In the genomic region with DNA sequence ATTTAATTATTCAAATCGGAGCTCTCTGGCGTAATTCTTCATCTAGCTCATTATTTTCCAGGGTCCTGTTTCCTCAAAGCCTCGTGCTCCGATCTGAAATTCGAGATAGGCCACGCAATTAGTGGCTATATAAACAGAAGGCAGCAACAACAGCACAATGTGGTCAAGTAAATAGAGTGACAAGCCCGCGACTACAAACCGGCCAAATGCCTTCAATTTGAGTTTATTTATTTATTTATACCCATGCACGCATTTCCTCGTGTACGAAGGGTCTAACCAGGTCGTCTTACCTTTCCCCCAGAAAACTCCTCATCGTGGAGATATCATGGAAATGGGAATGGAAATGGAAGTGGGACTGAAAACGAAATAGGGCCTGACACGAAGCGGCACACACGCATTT, we compare ENCODE assay signal across 1 fruit fly cellular context.
TF ChIP-seq lines count a peak whose summit lies in the region.

No protein-coding gene starts in this region.

TF ChIP-seq in whole organism, embryonic, 481 proteins besides CTCF, POLR2A, EP300 and RAD21 (continued from another document and continues in another):
- no peak for TF ChIP-seq Oaz (GFP tag; IDR thresholded peaks at IDR 0.05; lab: Robert Waterston, UW)
- no peak for TF ChIP-seq CG11695 (GFP tag; IDR thresholded peaks at IDR 0.05; lab: Robert Waterston, UW)
- no peak for TF ChIP-seq Side (GFP tag; optimal IDR thresholded peaks at IDR 0.05; lab: Kevin White, UChicago)
- TF ChIP-seq CG8924 (tag; optimal IDR thresholded peaks at IDR 0.05; lab: Kevin White, UChicago): no peak
- TF ChIP-seq da (GFP tag; optimal IDR thresholded peaks at IDR 0.05; lab: Kevin White, UChicago): no peak
- no peak for TF ChIP-seq pb (GFP tag; optimal IDR thresholded peaks at IDR 0.05; lab: Kevin White, UChicago)
- no peak for TF ChIP-seq CG18599 (GFP tag; optimal IDR thresholded peaks at IDR 0.05; lab: Kevin White, UChicago)
- no peak for TF ChIP-seq ato (GFP tag; IDR thresholded peaks at IDR 0.05; lab: Robert Waterston, UW; ENCODE audit: partially characterized antibody)
- no peak for TF ChIP-seq tll (GFP tag; optimal IDR thresholded peaks at IDR 0.05; lab: Kevin White, UChicago)
- TF ChIP-seq Nf-YA (GFP tag; IDR thresholded peaks at IDR 0.05; lab: Robert Waterston, UW): 0 out of 2 replicates have a peak, but pooled peaks have one; percentile 40
- TF ChIP-seq Bteb2 (GFP tag; optimal IDR thresholded peaks at IDR 0.05; lab: Kevin White, UChicago): no peak
- no peak for TF ChIP-seq CoRest (tag; optimal IDR thresholded peaks at IDR 0.05; lab: Kevin White, UChicago)
- TF ChIP-seq crp (GFP tag; optimal IDR thresholded peaks at IDR 0.05; lab: Kevin White, UChicago): no peak
- TF ChIP-seq mld (GFP tag; IDR thresholded peaks at IDR 0.05; lab: Robert Waterston, UW; ENCODE audit: partially characterized antibody): no peak
- no peak for TF ChIP-seq CG6683 (GFP tag; optimal IDR thresholded peaks at IDR 0.05; lab: Kevin White, UChicago)
- TF ChIP-seq maf-S (GFP tag; optimal IDR thresholded peaks at IDR 0.05; lab: Kevin White, UChicago): no peak
- no peak for TF ChIP-seq CG14965 (GFP tag; optimal IDR thresholded peaks at IDR 0.05; lab: Kevin White, UChicago; ENCODE audit: borderline replicate concordance)
- TF ChIP-seq CG4854 (GFP tag; optimal IDR thresholded peaks at IDR 0.05; lab: Kevin White, UChicago): no peak
- TF ChIP-seq CG11247 (GFP tag; IDR thresholded peaks at IDR 0.05; lab: Robert Waterston, UW): no peak
- TF ChIP-seq Antp (GFP tag; optimal IDR thresholded peaks at IDR 0.05; lab: Kevin White, UChicago): no peak
- no peak for TF ChIP-seq Fer3 (tag; optimal IDR thresholded peaks at IDR 0.05; lab: Kevin White, UChicago)
- TF ChIP-seq ranshi (GFP tag; IDR thresholded peaks at IDR 0.05; lab: Robert Waterston, UW): no peak
- TF ChIP-seq stc (GFP tag; IDR thresholded peaks at IDR 0.05; lab: Robert Waterston, UW): no peak
- TF ChIP-seq CG10543 (GFP tag; optimal IDR thresholded peaks at IDR 0.05; lab: Kevin White, UChicago): no peak
- no peak for TF ChIP-seq CG32772 (GFP tag; IDR thresholded peaks at IDR 0.05; lab: Robert Waterston, UW)
- 0 out of 3 replicates have a peak, but pooled peaks have one; percentile 33 for TF ChIP-seq CG2199 (GFP tag; IDR thresholded peaks at IDR 0.05; lab: Robert Waterston, UW)
- no peak for TF ChIP-seq Dek (tag; optimal IDR thresholded peaks at IDR 0.05; lab: Kevin White, UChicago)
- TF ChIP-seq CG3407 (GFP tag; optimal IDR thresholded peaks at IDR 0.05; lab: Kevin White, UChicago): peak; percentile 12
- TF ChIP-seq Meics (GFP tag; optimal IDR thresholded peaks at IDR 0.05; lab: Kevin White, UChicago): no peak
- TF ChIP-seq CG15601 (tag; optimal IDR thresholded peaks at IDR 0.05; lab: Kevin White, UChicago): no peak
- no peak for TF ChIP-seq CG12236 (GFP tag; optimal IDR thresholded peaks at IDR 0.05; lab: Kevin White, UChicago)
- no peak for TF ChIP-seq ind (GFP tag; optimal IDR thresholded peaks at IDR 0.05; lab: Kevin White, UChicago)
- TF ChIP-seq Asciz (GFP tag; optimal IDR thresholded peaks at IDR 0.05; lab: Kevin White, UChicago): no peak
- no peak for TF ChIP-seq CG7357 (GFP tag; IDR thresholded peaks at IDR 0.05; lab: Robert Waterston, UW)
- no peak for TF ChIP-seq kni (GFP tag; optimal IDR thresholded peaks at IDR 0.05; lab: Kevin White, UChicago)
- TF ChIP-seq fd102C (GFP tag; optimal IDR thresholded peaks at IDR 0.05; lab: Kevin White, UChicago): peak; percentile 1
- TF ChIP-seq GATAe (GFP tag; conservative IDR thresholded peaks at IDR 0.05; lab: Robert Waterston, UW): no peak
- TF ChIP-seq CG32767 (GFP tag; IDR thresholded peaks at IDR 0.05; lab: Robert Waterston, UW): no peak
- TF ChIP-seq bcd (GFP tag; optimal IDR thresholded peaks at IDR 0.05; lab: Kevin White, UChicago): no peak
- TF ChIP-seq CG4360 (GFP tag; IDR thresholded peaks at IDR 0.05; lab: Robert Waterston, UW): peak; percentile 33
- no peak for TF ChIP-seq sob (GFP tag; IDR thresholded peaks at IDR 0.05; lab: Robert Waterston, UW)
- TF ChIP-seq lov (optimal IDR thresholded peaks at IDR 0.05; lab: Kevin White, UChicago): no peak
- TF ChIP-seq lov (GFP tag; IDR thresholded peaks at IDR 0.05; lab: Robert Waterston, UW): no peak
- no peak for TF ChIP-seq BEAF-32 (GFP tag; optimal IDR thresholded peaks at IDR 0.05; lab: Kevin White, UChicago)
- no peak for TF ChIP-seq CG17612 (GFP tag; IDR thresholded peaks at IDR 0.05; lab: Robert Waterston, UW)
- no peak for TF ChIP-seq E2f1 (GFP tag; IDR thresholded peaks at IDR 0.05; lab: Robert Waterston, UW)
- TF ChIP-seq CG10654 (GFP tag; optimal IDR thresholded peaks at IDR 0.05; lab: Kevin White, UChicago): no peak
- peak; percentile 45 for TF ChIP-seq wek (GFP tag; optimal IDR thresholded peaks at IDR 0.05; lab: Kevin White, UChicago)
- peak; percentile 13 for TF ChIP-seq D19A (tag; optimal IDR thresholded peaks at IDR 0.05; lab: Kevin White, UChicago)
- TF ChIP-seq Myb (GFP tag; optimal IDR thresholded peaks at IDR 0.05; lab: Kevin White, UChicago): no peak
- no peak for TF ChIP-seq PHDP (tag; optimal IDR thresholded peaks at IDR 0.05; lab: Kevin White, UChicago)
- TF ChIP-seq CG16815 (GFP tag; optimal IDR thresholded peaks at IDR 0.05; lab: Kevin White, UChicago): no peak
- no peak for TF ChIP-seq sima (GFP tag; optimal IDR thresholded peaks at IDR 0.05; lab: Kevin White, UChicago)
- no peak for TF ChIP-seq CG8359 (GFP tag; optimal IDR thresholded peaks at IDR 0.05; lab: Kevin White, UChicago; ENCODE audit: borderline replicate concordance)
- TF ChIP-seq CG10274 (GFP tag; optimal IDR thresholded peaks at IDR 0.05; lab: Kevin White, UChicago): no peak
- TF ChIP-seq CG11560 (tag; IDR thresholded peaks at IDR 0.05; lab: Robert Waterston, UW): no peak
- TF ChIP-seq CG17359 (tag; optimal IDR thresholded peaks at IDR 0.05; lab: Kevin White, UChicago): no peak
- no peak for TF ChIP-seq Ptx1 (GFP tag; IDR thresholded peaks at IDR 0.05; lab: Robert Waterston, UW)
- no peak for TF ChIP-seq salm (tag; optimal IDR thresholded peaks at IDR 0.05; lab: Kevin White, UChicago)
- no peak for TF ChIP-seq NC2α (GFP tag; optimal IDR thresholded peaks at IDR 0.05; lab: Kevin White, UChicago)
- no peak for TF ChIP-seq Bdp1 (GFP tag; optimal IDR thresholded peaks at IDR 0.05; lab: Kevin White, UChicago)
- no peak for TF ChIP-seq CG1792 (GFP tag; optimal IDR thresholded peaks at IDR 0.05; lab: Kevin White, UChicago)
- no peak for TF ChIP-seq CG1832 (GFP tag; optimal IDR thresholded peaks at IDR 0.05; lab: Kevin White, UChicago)
- TF ChIP-seq ac (GFP tag; optimal IDR thresholded peaks at IDR 0.05; lab: Kevin White, UChicago): peak; percentile 43
- TF ChIP-seq gt (GFP tag; IDR thresholded peaks at IDR 0.05; lab: Robert Waterston, UW): no peak
- TF ChIP-seq D19B (GFP tag; optimal IDR thresholded peaks at IDR 0.05; lab: Kevin White, UChicago): no peak
- TF ChIP-seq Tbp (GFP tag; optimal IDR thresholded peaks at IDR 0.05; lab: Kevin White, UChicago): no peak
- TF ChIP-seq CG1233 (GFP tag; optimal IDR thresholded peaks at IDR 0.05; lab: Kevin White, UChicago): peak; percentile 41
- no peak for TF ChIP-seq disco-r (GFP tag; optimal IDR thresholded peaks at IDR 0.05; lab: Kevin White, UChicago)
- peak; percentile 13 for TF ChIP-seq CG4707 (GFP tag; optimal IDR thresholded peaks at IDR 0.05; lab: Kevin White, UChicago)
- no peak for TF ChIP-seq CG12104 (GFP tag; optimal IDR thresholded peaks at IDR 0.05; lab: Kevin White, UChicago)
- no peak for TF ChIP-seq CG8765 (GFP tag; IDR thresholded peaks at IDR 0.05; lab: Robert Waterston, UW)
- TF ChIP-seq CG4820 (GFP tag; optimal IDR thresholded peaks at IDR 0.05; lab: Kevin White, UChicago): no peak
- TF ChIP-seq CG15696 (tag; optimal IDR thresholded peaks at IDR 0.05; lab: Kevin White, UChicago): peak; percentile 65
- TF ChIP-seq ewg (GFP tag; optimal IDR thresholded peaks at IDR 0.05; lab: Kevin White, UChicago): no peak
- no peak for TF ChIP-seq CG16863 (GFP tag; optimal IDR thresholded peaks at IDR 0.05; lab: Kevin White, UChicago)
- no peak for TF ChIP-seq CG4404 (GFP tag; IDR thresholded peaks at IDR 0.05; lab: Robert Waterston, UW)
- TF ChIP-seq CG1647 (GFP tag; optimal IDR thresholded peaks at IDR 0.05; lab: Kevin White, UChicago): no peak
- TF ChIP-seq CG7745 (tag; optimal IDR thresholded peaks at IDR 0.05; lab: Kevin White, UChicago): no peak
- TF ChIP-seq CG33557 (GFP tag; optimal IDR thresholded peaks at IDR 0.05; lab: Kevin White, UChicago): peak; percentile 27
- TF ChIP-seq CG1529 (GFP tag; optimal IDR thresholded peaks at IDR 0.05; lab: Kevin White, UChicago): peak; percentile 36
- no peak for TF ChIP-seq Hey (tag; optimal IDR thresholded peaks at IDR 0.05; lab: Kevin White, UChicago)
- TF ChIP-seq CG17385 (GFP tag; optimal IDR thresholded peaks at IDR 0.05; lab: Kevin White, UChicago): no peak
- no peak for TF ChIP-seq CG10321 (GFP tag; IDR thresholded peaks at IDR 0.05; lab: Robert Waterston, UW)
- TF ChIP-seq Pdp1 (GFP tag; optimal IDR thresholded peaks at IDR 0.05; lab: Kevin White, UChicago): no peak
- TF ChIP-seq ATbp (GFP tag; optimal IDR thresholded peaks at IDR 0.05; lab: Kevin White, UChicago): peak; percentile 33
- no peak for TF ChIP-seq Hr51 (GFP tag; optimal IDR thresholded peaks at IDR 0.05; lab: Kevin White, UChicago)
- no peak for TF ChIP-seq ab (GFP tag; optimal IDR thresholded peaks at IDR 0.05; lab: Kevin White, UChicago)
- no peak for TF ChIP-seq CG8290 (GFP tag; optimal IDR thresholded peaks at IDR 0.05; lab: Kevin White, UChicago)
- peak in 1 of 2 experiments; percentile 13 for TF ChIP-seq CG8290 (tag; optimal IDR thresholded peaks at IDR 0.05; lab: Kevin White, UChicago)
- no peak for TF ChIP-seq Taf1 (GFP tag; IDR thresholded peaks at IDR 0.05; lab: Robert Waterston, UW)
- no peak for TF ChIP-seq CG12155 (GFP tag; optimal IDR thresholded peaks at IDR 0.05; lab: Kevin White, UChicago)
- peak; percentile 4 for TF ChIP-seq CG10209 (GFP tag; optimal IDR thresholded peaks at IDR 0.05; lab: Kevin White, UChicago)
- TF ChIP-seq yki (optimal IDR thresholded peaks at IDR 0.05; lab: Kevin White, UChicago): no peak
- no peak for TF ChIP-seq Doc2 (GFP tag; IDR thresholded peaks at IDR 0.05; lab: Robert Waterston, UW)
- TF ChIP-seq caup (GFP tag; optimal IDR thresholded peaks at IDR 0.05; lab: Kevin White, UChicago; ENCODE audit: severe bottlenecking): no peak
- no peak for TF ChIP-seq CG6689 (GFP tag; IDR thresholded peaks at IDR 0.05; lab: Robert Waterston, UW)
- TF ChIP-seq Ets65A (GFP tag; lab: Kevin White, UChicago): peak; percentile 21
- TF ChIP-seq cad (GFP tag; optimal IDR thresholded peaks at IDR 0.05; lab: Kevin White, UChicago): no peak
- peak in 1 of 2 experiments; percentile 30 for TF ChIP-seq eve (GFP tag; optimal IDR thresholded peaks at IDR 0.05; lab: Kevin White, UChicago)
- TF ChIP-seq bowl (GFP tag; IDR thresholded peaks at IDR 0.05; lab: Robert Waterston, UW): no peak
- no peak for TF ChIP-seq CG6813 (GFP tag; optimal IDR thresholded peaks at IDR 0.05; lab: Kevin White, UChicago)
- TF ChIP-seq Xrp1 (GFP tag; IDR thresholded peaks at IDR 0.05; lab: Robert Waterston, UW): peak; percentile 36; the same call in 1 of the 2 replicates
- TF ChIP-seq CG3726 (GFP tag; IDR thresholded peaks at IDR 0.05; lab: Robert Waterston, UW): no peak
- no peak for TF ChIP-seq Nf-YC (tag; optimal IDR thresholded peaks at IDR 0.05; lab: Kevin White, UChicago)
- no peak for TF ChIP-seq CG2875 (GFP tag; optimal IDR thresholded peaks at IDR 0.05; lab: Kevin White, UChicago)
- peak; percentile 4 for TF ChIP-seq gcm (GFP tag; optimal IDR thresholded peaks at IDR 0.05; lab: Kevin White, UChicago)
- no peak for TF ChIP-seq CG2202 (tag; optimal IDR thresholded peaks at IDR 0.05; lab: Kevin White, UChicago)
- no peak for TF ChIP-seq CG1602 (GFP tag; optimal IDR thresholded peaks at IDR 0.05; lab: Kevin White, UChicago)
- TF ChIP-seq ttk (GFP tag; IDR thresholded peaks at IDR 0.05; lab: Robert Waterston, UW): no peak
- TF ChIP-seq CG2712 (tag; optimal IDR thresholded peaks at IDR 0.05; lab: Kevin White, UChicago): no peak
- no peak for TF ChIP-seq dmrt11E (tag; optimal IDR thresholded peaks at IDR 0.05; lab: Kevin White, UChicago)
- TF ChIP-seq twi (tag; optimal IDR thresholded peaks at IDR 0.05; lab: Kevin White, UChicago): peak; percentile 8
- no peak for TF ChIP-seq cas (GFP tag; IDR thresholded peaks at IDR 0.05; lab: Robert Waterston, UW)
- no peak for TF ChIP-seq toy (GFP tag; IDR thresholded peaks at IDR 0.05; lab: Robert Waterston, UW)
- TF ChIP-seq unc-4 (GFP tag; IDR thresholded peaks at IDR 0.05; lab: Robert Waterston, UW; ENCODE audit: partially characterized antibody): no peak
- no peak for TF ChIP-seq tna (GFP tag; IDR thresholded peaks at IDR 0.05; lab: Robert Waterston, UW; ENCODE audit: partially characterized antibody)
- no peak for TF ChIP-seq CG5953 (GFP tag; IDR thresholded peaks at IDR 0.05; lab: Robert Waterston, UW)
- TF ChIP-seq ro (GFP tag; IDR thresholded peaks at IDR 0.05; lab: Robert Waterston, UW): no peak
- TF ChIP-seq ara (GFP tag; IDR thresholded peaks at IDR 0.05; lab: Robert Waterston, UW): 0 out of 2 replicates have a peak, but pooled peaks have one; percentile 8
- no peak for TF ChIP-seq CG6654 (GFP tag; optimal IDR thresholded peaks at IDR 0.05; lab: Kevin White, UChicago)
- TF ChIP-seq Hmx (GFP tag; optimal IDR thresholded peaks at IDR 0.05; lab: Kevin White, UChicago): no peak
- no peak for TF ChIP-seq zfh1 (GFP tag; IDR thresholded peaks at IDR 0.05; lab: Robert Waterston, UW)
- TF ChIP-seq CG31365 (tag; optimal IDR thresholded peaks at IDR 0.05; lab: Kevin White, UChicago): no peak
- no peak for TF ChIP-seq onecut (GFP tag; IDR thresholded peaks at IDR 0.05; lab: Robert Waterston, UW)
- peak; percentile 45 for TF ChIP-seq Med (GFP tag; lab: Kevin White, UChicago)
- no peak for TF ChIP-seq Camta (GFP tag; optimal IDR thresholded peaks at IDR 0.05; lab: Kevin White, UChicago)
- TF ChIP-seq Drgx (GFP tag; IDR thresholded peaks at IDR 0.05; lab: Robert Waterston, UW): no peak
- TF ChIP-seq Poxn (GFP tag; IDR thresholded peaks at IDR 0.05; lab: Robert Waterston, UW): no peak
- no peak for TF ChIP-seq nerfin-1 (tag; optimal IDR thresholded peaks at IDR 0.05; lab: Kevin White, UChicago)
- TF ChIP-seq al (GFP tag; IDR thresholded peaks at IDR 0.05; lab: Robert Waterston, UW): no peak
- TF ChIP-seq CG16779 (GFP tag; IDR thresholded peaks at IDR 0.05; lab: Robert Waterston, UW): no peak
- TF ChIP-seq B-H1 (GFP tag; IDR thresholded peaks at IDR 0.05; lab: Robert Waterston, UW): no peak
- TF ChIP-seq CG4617 (GFP tag; optimal IDR thresholded peaks at IDR 0.05; lab: Kevin White, UChicago; ENCODE audit: borderline replicate concordance): no peak
- TF ChIP-seq CG6854 (GFP tag; optimal IDR thresholded peaks at IDR 0.05; lab: Kevin White, UChicago): no peak
